Worm (Caenorhabditis elegans) whole organism, L4 larva: Measurements from ENCODE around the gene F28H7.7.
A peak's percentile ranks its signal among the peaks of the same experiment; 100 is the strongest.

ENCODE experiments used
- D1046.2 ChIP-seq: fragments of 200-800 bp; sonication (Bioruptor generic); IDR thresholded peaks from 2 replicates; pipeline ENCODE4 v1.3.6; 2022; ENCODE audit warnings: missing genetic modification characterization, missing compliant biosample characterization
- F10B5.3 ChIP-seq: sonication (generic microtip); optimal IDR thresholded peaks from 2 replicates; lab custom pipeline; 2016; ENCODE audit warnings: mild to moderate bottlenecking, missing genetic modification characterization, missing compliant biosample characterization
- Y48G9A.11 ChIP-seq: fragments of 200-800 bp; sonication (Bioruptor generic); IDR thresholded peaks from 2 replicates; pipeline ENCODE4 v1.3.6; 2022; ENCODE audit warnings: missing genetic modification reagents, missing genetic modification characterization, missing compliant biosample characterization
- ZK337.2 ChIP-seq: fragments of 200-800 bp; sonication (Bioruptor generic); IDR thresholded peaks from 2 replicates; pipeline ENCODE4 v1.3.6; 2022; ENCODE audit warnings: missing genetic modification reagents, missing genetic modification characterization, missing compliant biosample characterization
- ZK546.5 ChIP-seq, 2 experiments: sonication (generic microtip); optimal IDR thresholded peaks; 2 replicates each; lab custom pipeline; 2017; ENCODE audit warnings: missing biosample characterization in 2 of 2, missing genetic modification characterization in 2 of 2
- aha-1 ChIP-seq: fragments of 150-350 bp; peaks from one replicate; lab custom pipeline; 2014; ENCODE audit warnings: missing biosample characterization, missing genetic modification characterization
- attf-4 ChIP-seq: sonication (generic microtip); optimal IDR thresholded peaks from 3 replicates; lab custom pipeline; 2017; ENCODE audit warnings: missing biosample characterization, missing genetic modification characterization
- ceh-20 ChIP-seq: fragments of 200-800 bp; sonication (Bioruptor generic); IDR thresholded peaks from 2 replicates; pipeline ENCODE4 v1.3.6; 2022; ENCODE audit warnings: missing genetic modification reagents, missing genetic modification characterization, missing compliant biosample characterization
- ceh-28 ChIP-seq: fragments of 150-350 bp; optimal IDR thresholded peaks from 2 replicates; lab custom pipeline; 2014; ENCODE audit warnings: missing biosample characterization, missing genetic modification reagents, missing genetic modification characterization
- ceh-82 ChIP-seq: sonication (generic microtip); optimal IDR thresholded peaks from 2 replicates; lab custom pipeline; 2017; ENCODE audit warnings: missing biosample characterization, missing genetic modification characterization
- ces-1 ChIP-seq: fragments of 150-350 bp; sonication (generic microtip); optimal IDR thresholded peaks from 4 replicates; lab custom pipeline; 2014; ENCODE audit warnings: missing biosample characterization, missing genetic modification reagents, missing genetic modification characterization
- cey-2 ChIP-seq: sonication (generic microtip); optimal IDR thresholded peaks from 3 replicates; lab custom pipeline; 2017; ENCODE audit warnings: missing genetic modification characterization, mild to moderate bottlenecking, missing compliant biosample characterization, antibody characterized with exemption, borderline replicate concordance; ENCODE audit not compliant: insufficient read depth
- ctbp-1 ChIP-seq: fragments of 200-800 bp; sonication (Bioruptor generic); IDR thresholded peaks from 2 replicates; pipeline ENCODE4 v1.3.6; 2022; ENCODE audit warnings: missing genetic modification reagents, missing genetic modification characterization, missing compliant biosample characterization
- daf-12 ChIP-seq: fragments of 150-350 bp; optimal IDR thresholded peaks from 2 replicates; lab custom pipeline; 2014; ENCODE audit warnings: missing biosample characterization, missing genetic modification reagents, missing genetic modification characterization
- daf-8 ChIP-seq: fragments of 200-800 bp; sonication (Bioruptor generic); IDR thresholded peaks from 2 replicates; pipeline ENCODE4 v1.3.6; 2022; ENCODE audit warnings: missing genetic modification characterization, missing compliant biosample characterization
- dmd-6 ChIP-seq: fragments of 200-800 bp; sonication (Bioruptor generic); IDR thresholded peaks from 2 replicates; pipeline ENCODE4 v1.3.6; 2022; ENCODE audit warnings: missing genetic modification reagents, missing genetic modification characterization, missing compliant biosample characterization
- dpl-1 ChIP-seq: fragments of 150-350 bp; optimal IDR thresholded peaks from 2 replicates; lab custom pipeline; 2014; ENCODE audit warnings: missing biosample characterization, missing genetic modification reagents, missing genetic modification characterization
- gei-8 ChIP-seq: fragments of 200-800 bp; sonication (Bioruptor generic); optimal IDR thresholded peaks from 2 replicates; lab custom pipeline; 2018; ENCODE audit warnings: mild to moderate bottlenecking, missing genetic modification characterization, missing compliant biosample characterization
- hif-1 ChIP-seq, 2 experiments: sonication (generic microtip); optimal IDR thresholded peaks; 2 replicates each; lab custom pipeline; 2016 to 2017; ENCODE audit warnings: missing compliant biosample characterization in 2 of 2, missing genetic modification characterization in 2 of 2, missing genetic modification reagents in 2 of 2, missing genotype in 2 of 2, mild to moderate bottlenecking in 1 of 2
- hlh-11 ChIP-seq: fragments of 200-800 bp; sonication (Bioruptor generic); optimal IDR thresholded peaks from 2 replicates; lab custom pipeline; 2018; ENCODE audit warnings: mild to moderate bottlenecking, missing genetic modification characterization, missing compliant biosample characterization
- hlh-30 ChIP-seq: sonication (generic microtip); optimal IDR thresholded peaks from 2 replicates; lab custom pipeline; 2017; ENCODE audit warnings: antibody characterized with exemption, mild to moderate bottlenecking, missing genetic modification characterization, missing compliant biosample characterization; ENCODE audit not compliant: insufficient read depth
- hmg-1.1 ChIP-seq: fragments of 200-800 bp; sonication (Bioruptor generic); IDR thresholded peaks from 2 replicates; pipeline ENCODE4 v1.3.6; 2022; ENCODE audit warnings: missing genetic modification reagents, missing genetic modification characterization, missing compliant biosample characterization
- lin-15B ChIP-seq: fragments of 150-350 bp; sonication (generic microtip); optimal IDR thresholded peaks from 3 replicates; lab custom pipeline; 2014; ENCODE audit warnings: missing biosample characterization, missing genetic modification characterization
- lin-38 ChIP-seq: fragments of 200-800 bp; sonication (Bioruptor generic); IDR thresholded peaks from 2 replicates; pipeline ENCODE4 v1.3.6; 2022; ENCODE audit warnings: missing genetic modification reagents, missing genetic modification characterization, missing compliant biosample characterization
- lin-39 ChIP-seq: fragments of 150-350 bp; optimal IDR thresholded peaks from 2 replicates; lab custom pipeline; 2014; ENCODE audit warnings: missing biosample characterization, missing genetic modification reagents, missing genetic modification characterization
- lsy-2 ChIP-seq, 2 experiments: fragments of 150-350 bp in 1 of 2; sonication (generic microtip) in 1 of 2; optimal IDR thresholded peaks; 2 replicates each; lab custom pipeline; 2014 to 2017; ENCODE audit warnings: missing biosample characterization in 2 of 2, missing genetic modification characterization in 2 of 2
- madf-5 ChIP-seq, 2 experiments: fragments of 200-800 bp; sonication (Bioruptor generic); IDR thresholded peaks; 2 replicates each; pipeline ENCODE4 v1.3.6; 2022; ENCODE audit warnings: missing compliant biosample characterization in 2 of 2, missing genetic modification characterization in 2 of 2
- mdt-29 ChIP-seq: fragments of 200-800 bp; sonication (Bioruptor generic); IDR thresholded peaks from 2 replicates; pipeline ENCODE4 v1.3.6; 2022; ENCODE audit warnings: missing genetic modification reagents, missing genetic modification characterization, missing compliant biosample characterization
- mep-1 ChIP-seq: fragments of 150-350 bp; sonication (generic microtip); optimal IDR thresholded peaks from 3 replicates; lab custom pipeline; 2014; ENCODE audit warnings: missing biosample characterization, missing genetic modification characterization
- mxl-2 ChIP-seq: fragments of 200-800 bp; sonication (Bioruptor generic); conservative IDR thresholded peaks from 2 replicates; pipeline ENCODE4 v1.3.6; 2022; ENCODE audit warnings: missing genetic modification reagents, missing genetic modification characterization, missing compliant biosample characterization
- nhr-11 ChIP-seq: fragments of 150-350 bp; optimal IDR thresholded peaks from 2 replicates; lab custom pipeline; 2014; ENCODE audit warnings: missing biosample characterization, missing genetic modification characterization
- nhr-111 ChIP-seq: fragments of 200-800 bp; sonication (Bioruptor generic); optimal IDR thresholded peaks from 2 replicates; lab custom pipeline; 2018; ENCODE audit warnings: mild to moderate bottlenecking, missing genetic modification characterization, missing compliant biosample characterization
- nhr-28 ChIP-seq: fragments of 150-350 bp; optimal IDR thresholded peaks from 2 replicates; lab custom pipeline; 2014; ENCODE audit warnings: missing biosample characterization, missing genetic modification characterization
- pha-4 ChIP-seq, 2 experiments: fragments of 150-350 bp in 1 of 2; fragments of 200-800 bp in 1 of 2; sonication (Bioruptor generic) in 1 of 2; IDR thresholded peaks in 1 of 2; optimal IDR thresholded peaks in 1 of 2; 2 replicates each; pipeline versions ENCODE4 v1.3.6 to Lab custom; 2014 to 2022; ENCODE audit warnings: missing genetic modification characterization in 2 of 2, missing genetic modification reagents in 2 of 2, missing biosample characterization in 1 of 2, missing compliant biosample characterization in 1 of 2
- sdz-12 ChIP-seq: fragments of 200-800 bp; sonication (Bioruptor generic); optimal IDR thresholded peaks from 2 replicates; lab custom pipeline; 2018; ENCODE audit warnings: mild to moderate bottlenecking, missing genetic modification characterization, missing compliant biosample characterization
- tag-97 ChIP-seq: fragments of 200-800 bp; sonication (Bioruptor generic); IDR thresholded peaks from 2 replicates; pipeline ENCODE4 v1.3.6; 2022; ENCODE audit warnings: missing genetic modification characterization, missing compliant biosample characterization
- unc-39 ChIP-seq: sonication (generic microtip); optimal IDR thresholded peaks from 2 replicates; lab custom pipeline; 2017; ENCODE audit warnings: missing biosample characterization, missing genetic modification characterization
- unc-62 ChIP-seq, 3 experiments: fragments of 150-350 bp in 1 of 3; sonication (generic microtip); optimal IDR thresholded peaks in 2 of 3; peaks in 1 of 3; 1 replicate in 1 of 3; 2 replicates in 2 of 3; lab custom pipeline; 2014 to 2017; ENCODE audit warnings: missing biosample characterization in 3 of 3, missing genetic modification characterization in 3 of 3, missing genetic modification reagents in 3 of 3, missing genotype in 1 of 3
- zfp-2 ChIP-seq: sonication (generic microtip); optimal IDR thresholded peaks from 2 replicates; lab custom pipeline; 2016; ENCODE audit warnings: mild to moderate bottlenecking, missing genetic modification characterization, missing compliant biosample characterization
- zip-2 ChIP-seq: fragments of 150-350 bp; optimal IDR thresholded peaks from 2 replicates; lab custom pipeline; 2014; ENCODE audit warnings: missing biosample characterization, missing genetic modification characterization

F28H7.7 gene

ce11 chrV:10719833-10720170 lies 34.1 kb downstream of the F28H7.7 start (continued):
- TF ChIP-seq unc-62 (GFP tag; optimal IDR thresholded peaks at IDR 0.05 in 1 of 2; lab: Kevin White, UChicago) (peak in 1 of 2 experiments; percentile 87), unc-62 (tag; optimal IDR thresholded peaks at IDR 0.05; lab: Kevin White, UChicago) (no peak), daf-8 (GFP tag; lab: Robert Waterston, UW) (no peak), ctbp-1 (no peak), zfp-2 (tag; lab: Kevin White, UChicago) (no peak), unc-39 (tag; lab: Kevin White, UChicago) (no peak), attf-4 (no peak), tag-97 (GFP tag; lab: Robert Waterston, UW) (no peak), hif-1 (tag; optimal IDR thresholded peaks at IDR 0.05; lab: Kevin White, UChicago) (peak in 1 of 2 experiments; percentile 60), ZK546.5 (tag; optimal IDR thresholded peaks at IDR 0.05; lab: Kevin White, UChicago) (no peak), lin-15B (tag; lab: Kevin White, UChicago) (no peak), F10B5.3 (tag; lab: Kevin White, UChicago) (no peak), gei-8 (GFP tag; lab: Kevin White, UChicago) (no peak), ceh-28 (tag; lab: Kevin White, UChicago) (no peak), mdt-29 (no peak), ZK337.2 (GFP tag; lab: Robert Waterston, UW) (no peak), lin-38 (no peak), madf-5 (GFP tag; IDR thresholded peaks at IDR 0.05; lab: Robert Waterston, UW) (no peak), nhr-28 (tag; lab: Kevin White, UChicago) (peak; percentile 98), hmg-1.1 (GFP tag; lab: Robert Waterston, UW) (no peak; the same call in 1 of the 2 replicates), ceh-82 (tag; lab: Kevin White, UChicago) (no peak), nhr-111 (GFP tag; lab: Kevin White, UChicago) (no peak), dpl-1 (peak; percentile 22), sdz-12 (GFP tag; lab: Kevin White, UChicago) (no peak), Y48G9A.11 (GFP tag; lab: Robert Waterston, UW) (no peak), ceh-20 (GFP tag; lab: Robert Waterston, UW) (no peak)

ce11 chrV:10719019-10719832 lies 34.7 kb downstream of the F28H7.7 start:
- TF ChIP-seq ces-1 (GFP tag; lab: Kevin White, UChicago) (no peak), pha-4 (GFP tag; IDR thresholded peaks at IDR 0.05; lab: Robert Waterston, UW) (0 out of 2 replicates have a peak, but pooled peaks have one; percentile 60), pha-4 (tag; optimal IDR thresholded peaks at IDR 0.05; lab: Kevin White, UChicago) (no peak), hlh-30 (tag; lab: Kevin White, UChicago) (peak; percentile 70), aha-1 (peak; percentile 80), daf-12 (no peak), dmd-6 (peak; percentile 19; the same call in 1 of the 2 replicates), nhr-11 (tag; lab: Kevin White, UChicago) (peak; percentile 76), mxl-2 (GFP tag; lab: Robert Waterston, UW) (no peak), nhr-28 (tag; lab: Kevin White, UChicago) (peak; percentile 2), D1046.2 (GFP tag; lab: Robert Waterston, UW) (no peak), unc-62 (GFP tag; optimal IDR thresholded peaks at IDR 0.05 in 1 of 2; lab: Kevin White, UChicago) (peak in 1 of 2 experiments; percentile 92), unc-62 (tag; optimal IDR thresholded peaks at IDR 0.05; lab: Kevin White, UChicago) (no peak), hlh-11 (tag; lab: Kevin White, UChicago) (peak; percentile 6), mep-1 (tag; lab: Kevin White, UChicago) (peak; percentile 47), zip-2 (tag; lab: Kevin White, UChicago) (no peak), lin-39 (tag; lab: Kevin White, UChicago) (no peak), ZK337.2 (GFP tag; lab: Robert Waterston, UW) (no peak), nhr-111 (GFP tag; lab: Kevin White, UChicago) (no peak), lsy-2 (tag; optimal IDR thresholded peaks at IDR 0.05; lab: Kevin White, UChicago) (no peak), cey-2 (tag; lab: Kevin White, UChicago) (no peak), mdt-29 (no peak)
